Fruit fly (Drosophila melanogaster) whole organism, embryonic: ENCODE results near the gene tws.

Experiments
- Atf-2 ChIP-seq: fragments of 200-800 bp; sonication (Bioruptor generic); optimal IDR thresholded peaks from 2 replicates; lab custom pipeline; 2016; ENCODE audit warnings: missing biosample characterization, missing genetic modification characterization
- CG12769 ChIP-seq: fragments of 200-800 bp; sonication (Bioruptor generic); optimal IDR thresholded peaks from 2 replicates; lab custom pipeline; 2019; ENCODE audit warnings: missing biosample characterization, mild to moderate bottlenecking, missing genetic modification characterization, moderate library complexity
- CG17912 ChIP-seq: fragments of 200-800 bp; sonication (Bioruptor generic); optimal IDR thresholded peaks from 2 replicates; lab custom pipeline; 2018; ENCODE audit warnings: missing biosample characterization, mild to moderate bottlenecking, missing genetic modification characterization
- CG1832 ChIP-seq: fragments of 200-800 bp; sonication (Bioruptor generic); optimal IDR thresholded peaks from 2 replicates; lab custom pipeline; 2017; ENCODE audit warnings: missing biosample characterization, mild to moderate bottlenecking, missing genetic modification characterization, inconsistent platforms
- CG2120 ChIP-seq: fragments of 200-800 bp; sonication (Bioruptor generic); optimal IDR thresholded peaks from 3 replicates; lab custom pipeline; 2016; ENCODE audit warnings: missing biosample characterization, missing genetic modification characterization
- CG30403 ChIP-seq: fragments of 200-800 bp; sonication (Bioruptor generic); optimal IDR thresholded peaks from 3 replicates; lab custom pipeline; 2016; ENCODE audit warnings: missing biosample characterization, missing genetic modification characterization
- CG30431 ChIP-seq: fragments of 200-800 bp; sonication (Bioruptor generic); optimal IDR thresholded peaks from 2 replicates; lab custom pipeline; 2017; ENCODE audit warnings: missing biosample characterization, missing genetic modification characterization
- CG32532 ChIP-seq: fragments of 200-800 bp; sonication (Bioruptor generic); IDR thresholded peaks from 2 replicates; pipeline ENCODE4 v1.3.6; 2022; ENCODE audit warnings: missing biosample characterization, missing genetic modification characterization
- CG33557 ChIP-seq: fragments of 200-800 bp; sonication (Bioruptor generic); optimal IDR thresholded peaks from 2 replicates; lab custom pipeline; 2019; ENCODE audit warnings: missing biosample characterization, mild to moderate bottlenecking, missing genetic modification characterization, moderate library complexity
- CG3847 ChIP-seq: fragments of 200-800 bp; sonication (Bioruptor generic); IDR thresholded peaks from 2 replicates; pipeline ENCODE4 v1.3.6; 2022; ENCODE audit warnings: missing biosample characterization, missing genetic modification characterization
- CG6654 ChIP-seq: fragments of 200-800 bp; sonication (Bioruptor generic); optimal IDR thresholded peaks from 2 replicates; lab custom pipeline; 2017; ENCODE audit warnings: missing biosample characterization, mild to moderate bottlenecking, missing genetic modification characterization
- CG8359 ChIP-seq: fragments of 200-800 bp; sonication (Bioruptor generic); optimal IDR thresholded peaks from 2 replicates; lab custom pipeline; 2017; ENCODE audit warnings: missing biosample characterization, mild to moderate bottlenecking, missing genetic modification characterization, borderline replicate concordance
- CG9727 ChIP-seq: fragments of 200-800 bp; sonication (Bioruptor generic); optimal IDR thresholded peaks from 3 replicates; lab custom pipeline; 2017; ENCODE audit warnings: missing biosample characterization, mild to moderate bottlenecking, missing genetic modification characterization
- CG9797 ChIP-seq: fragments of 200-800 bp; sonication (Bioruptor generic); optimal IDR thresholded peaks from 3 replicates; lab custom pipeline; 2018; ENCODE audit warnings: missing biosample characterization, mild to moderate bottlenecking, missing genetic modification characterization
- Dbx ChIP-seq: fragments of 200-800 bp; sonication (Bioruptor generic); IDR thresholded peaks from 3 replicates; pipeline ENCODE4 v1.3.6; 2022; ENCODE audit warnings: missing biosample characterization, missing genetic modification characterization
- Dip3 ChIP-seq: fragments of 200-800 bp; sonication (Bioruptor generic); optimal IDR thresholded peaks from 3 replicates; lab custom pipeline; 2016; ENCODE audit warnings: missing biosample characterization, missing genetic modification characterization
- Dll ChIP-seq: fragments of 200-800 bp; sonication (Bioruptor generic); IDR thresholded peaks from 4 replicates; pipeline ENCODE4 v1.3.6; 2022; ENCODE audit warnings: missing biosample characterization, missing genetic modification characterization; ENCODE audit not compliant: partially characterized antibody
- E2f2 ChIP-seq: fragments of 200-800 bp; sonication (Bioruptor generic); IDR thresholded peaks from 2 replicates; pipeline ENCODE4 v1.3.6; 2022; ENCODE audit warnings: missing biosample characterization, missing genetic modification characterization
- HHEX ChIP-seq: fragments of 200-800 bp; sonication (Bioruptor generic); optimal IDR thresholded peaks from 3 replicates; lab custom pipeline; 2017; ENCODE audit warnings: missing biosample characterization, mild to moderate bottlenecking, missing genetic modification characterization, missing genetic modification reagents
- HLH54F ChIP-seq: fragments of 200-800 bp; sonication (Bioruptor generic); optimal IDR thresholded peaks from 3 replicates; lab custom pipeline; 2016; ENCODE audit warnings: missing biosample characterization, missing genetic modification characterization
- HLHmδ ChIP-seq: fragments of 200-800 bp; sonication (Bioruptor generic); optimal IDR thresholded peaks from 2 replicates; lab custom pipeline; 2018; ENCODE audit warnings: missing biosample characterization, mild to moderate bottlenecking, missing genetic modification characterization, moderate library complexity
- Hr78 ChIP-seq, 2 experiments: fragments of 200-800 bp in 1 of 2; fragments of >200 bp in 1 of 2; sonication (Bioruptor generic) in 1 of 2; optimal IDR thresholded peaks; 2 replicates each; lab custom pipeline; 2017 to 2019; ENCODE audit warnings: missing biosample characterization in 2 of 2, missing genetic modification characterization in 2 of 2, mild to moderate bottlenecking in 1 of 2, moderate library complexity in 1 of 2
- Hsf ChIP-seq: fragments of 200-800 bp; sonication (Bioruptor generic); optimal IDR thresholded peaks from 3 replicates; lab custom pipeline; 2016; ENCODE audit warnings: missing biosample characterization, missing genetic modification characterization
- Nf-YA ChIP-seq: fragments of 200-800 bp; sonication (Bioruptor generic); IDR thresholded peaks from 2 replicates; pipeline ENCODE4 v1.3.6; 2022; ENCODE audit warnings: missing biosample characterization, missing genetic modification characterization
- Opbp ChIP-seq: fragments of 200-800 bp; sonication (Bioruptor generic); IDR thresholded peaks from 3 replicates; pipeline ENCODE4 v1.3.6; 2022; ENCODE audit warnings: missing biosample characterization, missing genetic modification characterization; ENCODE audit not compliant: partially characterized antibody
- Pdp1 ChIP-seq, 2 experiments: fragments of 200-800 bp; sonication (Bioruptor generic); optimal IDR thresholded peaks; 3 replicates each; lab custom pipeline; 2016; ENCODE audit warnings: missing biosample characterization in 2 of 2, missing genetic modification characterization in 2 of 2, mild to moderate bottlenecking in 1 of 2, moderate library complexity in 1 of 2
- Scr ChIP-seq: fragments of 200-800 bp; sonication (Bioruptor generic); IDR thresholded peaks from 2 replicates; pipeline ENCODE4 v1.3.6; 2022; ENCODE audit warnings: missing biosample characterization, missing genetic modification characterization; ENCODE audit not compliant: partially characterized antibody
- Tbp ChIP-seq: fragments of >200 bp; optimal IDR thresholded peaks from 2 replicates; lab custom pipeline; 2018; ENCODE audit warnings: missing biosample characterization, missing genetic modification characterization
- bab2 ChIP-seq: fragments of 200-800 bp; sonication (Bioruptor generic); optimal IDR thresholded peaks from 2 replicates; lab custom pipeline; 2016; ENCODE audit warnings: missing biosample characterization, missing genetic modification characterization
- btn ChIP-seq: fragments of 200-800 bp; sonication (Bioruptor generic); optimal IDR thresholded peaks from 2 replicates; lab custom pipeline; 2016; ENCODE audit warnings: missing biosample characterization, missing genetic modification characterization
- cato ChIP-seq: fragments of 200-800 bp; sonication (Bioruptor generic); optimal IDR thresholded peaks from 2 replicates; lab custom pipeline; 2016; ENCODE audit warnings: missing biosample characterization, missing genetic modification characterization, borderline replicate concordance
- chinmo ChIP-seq: fragments of 200-800 bp; sonication (Bioruptor generic); IDR thresholded peaks from 4 replicates; pipeline ENCODE4 v1.3.6; 2022; ENCODE audit warnings: missing biosample characterization, missing genetic modification characterization; ENCODE audit not compliant: partially characterized antibody
- corto ChIP-seq: fragments of 200-800 bp; sonication (Bioruptor generic); optimal IDR thresholded peaks from 2 replicates; lab custom pipeline; 2016; ENCODE audit warnings: missing biosample characterization, mild to moderate bottlenecking, missing genetic modification characterization, moderate library complexity
- crol ChIP-seq: fragments of 200-800 bp; sonication (Bioruptor generic); IDR thresholded peaks from 2 replicates; pipeline ENCODE4 v1.3.6; 2022; ENCODE audit warnings: missing biosample characterization, missing genetic modification characterization
- cwo ChIP-seq: fragments of 200-800 bp; sonication (Bioruptor generic); optimal IDR thresholded peaks from 3 replicates; lab custom pipeline; 2017; ENCODE audit warnings: missing biosample characterization, missing genetic modification characterization, mild to moderate bottlenecking, moderate library complexity, missing genetic modification reagents
- dm ChIP-seq: fragments of 200-800 bp; sonication (Bioruptor generic); optimal IDR thresholded peaks from 3 replicates; lab custom pipeline; 2016; ENCODE audit warnings: missing biosample characterization, missing genetic modification characterization
- en ChIP-seq: fragments of 200-800 bp; sonication (Bioruptor generic); optimal IDR thresholded peaks from 2 replicates; lab custom pipeline; 2016; ENCODE audit warnings: missing biosample characterization, missing genetic modification characterization
- mirr ChIP-seq: fragments of 200-800 bp; sonication (Bioruptor generic); optimal IDR thresholded peaks from 3 replicates; lab custom pipeline; 2018; ENCODE audit warnings: missing biosample characterization, mild to moderate bottlenecking, missing genetic modification characterization
- otp ChIP-seq: fragments of 200-800 bp; sonication (Bioruptor generic); IDR thresholded peaks from 3 replicates; pipeline ENCODE4, ENCODE4 v1.3.6; 2022; ENCODE audit warnings: missing biosample characterization, missing genetic modification characterization
- pb ChIP-seq: fragments of 200-800 bp; sonication (Bioruptor generic); optimal IDR thresholded peaks from 3 replicates; lab custom pipeline; 2016; ENCODE audit warnings: missing biosample characterization, missing genetic modification characterization
- pzg ChIP-seq: fragments of 200-800 bp; sonication (Bioruptor generic); optimal IDR thresholded peaks from 3 replicates; lab custom pipeline; 2018; ENCODE audit warnings: missing biosample characterization, mild to moderate bottlenecking, missing genetic modification characterization, moderate library complexity
- sim ChIP-seq: fragments of 200-800 bp; sonication (Bioruptor generic); IDR thresholded peaks from 2 replicates; pipeline ENCODE4 v1.3.6; 2022; ENCODE audit warnings: missing biosample characterization, missing genetic modification characterization
- sqz ChIP-seq: fragments of 200-800 bp; sonication (Bioruptor generic); optimal IDR thresholded peaks from 3 replicates; lab custom pipeline; 2018; ENCODE audit warnings: missing biosample characterization, mild to moderate bottlenecking, missing genetic modification characterization
- ssp ChIP-seq: fragments of 200-800 bp; sonication (Bioruptor generic); IDR thresholded peaks from 2 replicates; pipeline ENCODE4 v1.3.6; 2022; ENCODE audit warnings: missing biosample characterization, missing genetic modification characterization
- vvl ChIP-seq: fragments of 200-800 bp; sonication (Bioruptor generic); IDR thresholded peaks from 2 replicates; pipeline ENCODE4 v1.3.6; 2022; ENCODE audit warnings: missing biosample characterization, missing genetic modification characterization
- zfh1 ChIP-seq: fragments of 200-800 bp; sonication (Bioruptor generic); IDR thresholded peaks from 3 replicates; pipeline ENCODE4 v1.3.6; 2022; ENCODE audit warnings: missing biosample characterization, missing genetic modification characterization

Gene tws

DNA sequence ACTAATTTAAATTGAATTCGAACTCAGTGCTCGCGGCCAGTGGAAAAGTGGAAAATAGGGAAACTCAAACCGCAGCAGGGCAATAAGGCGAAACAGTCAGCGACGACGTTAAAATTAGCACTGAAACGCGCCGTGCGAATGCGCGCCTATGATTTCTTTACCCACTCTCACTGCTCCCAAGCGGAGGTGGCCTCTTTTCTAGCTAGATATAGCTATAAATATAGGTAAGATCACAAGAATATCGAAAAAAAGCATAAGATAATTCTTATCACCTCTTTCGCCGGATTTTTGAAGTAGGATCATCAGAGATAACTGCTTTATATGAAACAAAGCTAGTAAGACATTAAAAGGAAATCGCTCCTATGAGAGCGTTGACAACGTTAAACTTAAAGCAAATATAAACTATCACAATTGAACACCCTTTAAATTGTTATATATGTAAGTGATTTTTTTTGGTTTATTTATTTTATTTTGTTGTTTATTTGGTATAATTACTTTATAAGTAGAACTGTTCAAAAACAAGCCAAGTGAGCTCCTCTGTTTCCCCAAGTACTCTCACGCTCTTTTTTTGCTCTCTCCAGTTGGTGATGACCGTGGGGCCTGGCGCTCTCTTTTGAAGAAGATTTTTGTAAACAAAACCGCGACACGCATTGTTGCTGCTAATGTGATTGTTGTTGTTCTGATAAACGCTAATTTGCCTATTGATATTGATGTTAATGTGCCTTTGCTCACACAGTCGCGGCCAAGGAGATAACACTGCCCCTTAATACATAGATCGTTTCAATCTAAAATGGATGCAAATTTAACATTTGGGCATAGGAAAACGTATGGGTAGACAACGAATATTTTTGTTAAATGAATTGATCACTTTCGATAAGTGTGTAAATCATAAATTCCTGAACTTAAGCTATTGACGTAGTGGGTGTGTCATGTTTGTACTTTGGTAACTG, at the start of gene tws (continued):
- TF ChIP-seq HLHmδ (GFP tag; lab: Kevin White, UChicago): no peak
- peak; percentile 83 for TF ChIP-seq mirr
- TF ChIP-seq HHEX (GFP tag; lab: Kevin White, UChicago): no peak
- TF ChIP-seq CG30431 (GFP tag; lab: Kevin White, UChicago): peak; percentile 9
- no peak for TF ChIP-seq CG17912 (GFP tag; lab: Kevin White, UChicago)
- TF ChIP-seq CG30403: peak; percentile 50
- peak; percentile 66; the same call in 2 of the 4 replicates for TF ChIP-seq chinmo (GFP tag; lab: Robert Waterston, UW)
- no peak for TF ChIP-seq Nf-YA
- peak; percentile 83 for TF ChIP-seq CG12769 (tag; lab: Kevin White, UChicago)
- no peak for TF ChIP-seq CG9797
- no peak for TF ChIP-seq Tbp (GFP tag; lab: Kevin White, UChicago)
- TF ChIP-seq en (GFP tag; lab: Kevin White, UChicago): no peak
- no peak for TF ChIP-seq Hr78 (GFP tag; optimal IDR thresholded peaks at IDR 0.05; lab: Kevin White, UChicago)
- no peak for TF ChIP-seq dm (GFP tag; lab: Kevin White, UChicago)
- TF ChIP-seq sim (GFP tag; lab: Robert Waterston, UW): 0 out of 2 replicates have a peak, but pooled peaks have one; percentile 10
- no peak for TF ChIP-seq crol
- TF ChIP-seq E2f2 (GFP tag; lab: Robert Waterston, UW): peak; percentile 57
- peak; percentile 39 for TF ChIP-seq Dip3 (GFP tag; lab: Kevin White, UChicago)
- TF ChIP-seq Hsf (GFP tag; lab: Kevin White, UChicago): peak; percentile 39
- TF ChIP-seq CG3847: peak; percentile 40; the same call in 1 of the 2 replicates
- 0 out of 3 replicates have a peak, but pooled peaks have one; percentile 27 for TF ChIP-seq Dbx (GFP tag; lab: Robert Waterston, UW)
- no peak for TF ChIP-seq cato (GFP tag; lab: Kevin White, UChicago)
- TF ChIP-seq CG1832 (GFP tag; lab: Kevin White, UChicago): no peak
- TF ChIP-seq Atf-2 (GFP tag; lab: Kevin White, UChicago): peak; percentile 43
- no peak for TF ChIP-seq sqz (GFP tag; lab: Kevin White, UChicago)
- TF ChIP-seq CG8359 (GFP tag; lab: Kevin White, UChicago): no peak
- TF ChIP-seq pb (GFP tag; lab: Kevin White, UChicago): peak; percentile 50
- TF ChIP-seq CG9727 (GFP tag; lab: Kevin White, UChicago): peak; percentile 54
- TF ChIP-seq Opbp (GFP tag; lab: Robert Waterston, UW): 0 out of 3 replicates have a peak, but pooled peaks have one; percentile 31
- TF ChIP-seq Dll (GFP tag; lab: Robert Waterston, UW): no peak
- peak; percentile 69 for TF ChIP-seq CG32532 (GFP tag; lab: Robert Waterston, UW)
- peak; percentile 30 for TF ChIP-seq corto (GFP tag; lab: Kevin White, UChicago)
- TF ChIP-seq otp: peak; percentile 75
- TF ChIP-seq zfh1 (GFP tag; lab: Robert Waterston, UW): peak; percentile 38; the same call in 2 of the 3 replicates
- TF ChIP-seq CG2120 (GFP tag; lab: Kevin White, UChicago): peak; percentile 50
- TF ChIP-seq Pdp1 (GFP tag; optimal IDR thresholded peaks at IDR 0.05; lab: Kevin White, UChicago): peak; percentile 13 to 47
- TF ChIP-seq ssp (GFP tag; lab: Robert Waterston, UW): no peak
- TF ChIP-seq CG6654: no peak
- TF ChIP-seq cwo: peak; percentile 44
- TF ChIP-seq HLH54F: peak; percentile 13
- TF ChIP-seq btn (GFP tag; lab: Kevin White, UChicago): no peak
- TF ChIP-seq CG33557 (GFP tag; lab: Kevin White, UChicago): no peak
- peak; percentile 87 for TF ChIP-seq vvl
- peak; percentile 57 for TF ChIP-seq bab2
- no peak for TF ChIP-seq Scr (GFP tag; lab: Robert Waterston, UW)
- no peak for TF ChIP-seq pzg (GFP tag; lab: Kevin White, UChicago)
